Worm (Caenorhabditis elegans): ENCODE data around the gene timm-17B.1.
A peak's percentile ranks its signal among the peaks of the same experiment; 100 is the strongest.

DNA sequence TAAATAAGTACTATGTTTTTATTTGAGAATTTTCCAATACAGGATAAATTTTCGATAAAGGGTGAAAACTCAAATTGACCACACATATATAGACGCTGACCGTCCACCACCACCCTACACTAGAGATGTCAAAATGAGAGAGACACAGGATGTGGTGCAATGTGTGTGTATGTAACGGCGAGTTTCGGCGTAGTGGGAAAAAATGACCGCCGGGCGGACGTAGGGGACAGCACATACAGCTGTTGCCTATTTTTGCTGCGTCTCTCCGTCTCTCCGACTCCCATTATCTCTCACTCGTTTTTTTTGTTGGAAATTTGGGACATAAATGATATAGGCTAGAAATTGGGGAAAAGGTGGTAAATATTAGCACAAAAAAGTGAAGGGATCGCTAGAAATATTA, 35.8 kb upstream of the timm-17B.1 start:
- TF ChIP-seq fkh-10 (GFP tag; optimal IDR thresholded peaks at IDR 0.05) (no peak), nhr-11 (tag; optimal IDR thresholded peaks at IDR 0.05) (no peak), pqm-1 (tag; optimal IDR thresholded peaks at IDR 0.05) (no peak), tbx-2 (tag; optimal IDR thresholded peaks at IDR 0.05) (no peak), unc-62 (GFP tag; optimal IDR thresholded peaks at IDR 0.05) (no peak), fkh-2 (tag; optimal IDR thresholded peaks at IDR 0.05) (no peak), ZK546.5 (tag; optimal IDR thresholded peaks at IDR 0.05) (no peak), elt-2 (tag; optimal IDR thresholded peaks at IDR 0.05) (no peak), nhr-237 (tag; optimal IDR thresholded peaks at IDR 0.05) (no peak), ama-1 (optimal IDR thresholded peaks at IDR 0.05) (no peak), nfya-1 (tag; optimal IDR thresholded peaks at IDR 0.05; ENCODE audit: insufficient read depth) (peak; percentile 28)

Measured in whole organism, L3 larva.